Fruit fly (Drosophila melanogaster) whole organism, embryonic: ENCODE results near the gene CG11085.

Source experiments
- Antp ChIP-seq: fragments of 200-800 bp; sonication (Bioruptor generic); optimal IDR thresholded peaks from 3 replicates; lab custom pipeline; 2016; ENCODE audit warnings: missing biosample characterization, missing genetic modification characterization
- Asciz ChIP-seq: fragments of 200-800 bp; sonication (Bioruptor generic); optimal IDR thresholded peaks from 2 replicates; lab custom pipeline; 2017; ENCODE audit warnings: missing biosample characterization, mild to moderate bottlenecking, missing genetic modification characterization, missing genetic modification reagents
- B-H1 ChIP-seq: fragments of 200-800 bp; sonication (Bioruptor generic); IDR thresholded peaks from 3 replicates; pipeline ENCODE4 v1.3.6; 2022; ENCODE audit warnings: missing biosample characterization, missing genetic modification characterization
- BEAF-32 ChIP-seq: fragments of 200-800 bp; sonication (Bioruptor generic); optimal IDR thresholded peaks from 3 replicates; lab custom pipeline; 2017; ENCODE audit warnings: missing biosample characterization, missing genetic modification characterization, mild to moderate bottlenecking, moderate library complexity, missing genetic modification reagents
- Bgb ChIP-seq: fragments of 200-800 bp; sonication (Bioruptor generic); IDR thresholded peaks from 2 replicates; pipeline ENCODE4 v1.3.6; 2022; ENCODE audit warnings: missing biosample characterization, missing genetic modification characterization; ENCODE audit not compliant: partially characterized antibody
- CG11456 ChIP-seq: fragments of 200-800 bp; sonication (Bioruptor generic); IDR thresholded peaks from 3 replicates; pipeline ENCODE4 v1.3.6; 2022; ENCODE audit warnings: missing biosample characterization, missing genetic modification characterization
- CG12104 ChIP-seq: fragments of 200-800 bp; sonication (Bioruptor generic); optimal IDR thresholded peaks from 3 replicates; lab custom pipeline; 2016; ENCODE audit warnings: missing biosample characterization, missing genetic modification characterization
- CG14965 ChIP-seq: fragments of 200-800 bp; sonication (Bioruptor generic); optimal IDR thresholded peaks from 2 replicates; lab custom pipeline; 2016; ENCODE audit warnings: missing biosample characterization, missing genetic modification characterization, borderline replicate concordance
- CG15601 ChIP-seq: fragments of 200-800 bp; sonication (Bioruptor generic); optimal IDR thresholded peaks from 3 replicates; lab custom pipeline; 2019; ENCODE audit warnings: missing biosample characterization, mild to moderate bottlenecking, missing genetic modification characterization, moderate library complexity
- CG16813 ChIP-seq: fragments of 200-800 bp; sonication (Bioruptor generic); IDR thresholded peaks from 3 replicates; pipeline ENCODE4 v1.3.6; 2022; ENCODE audit warnings: missing biosample characterization, missing genetic modification characterization; ENCODE audit not compliant: partially characterized antibody
- CG17186 ChIP-seq: fragments of 200-800 bp; sonication (Bioruptor generic); optimal IDR thresholded peaks from 3 replicates; lab custom pipeline; 2017; ENCODE audit warnings: missing biosample characterization, missing genetic modification reagents, missing genetic modification characterization
- CG18011 ChIP-seq: fragments of 200-800 bp; sonication (Bioruptor generic); optimal IDR thresholded peaks from 2 replicates; lab custom pipeline; 2017; ENCODE audit warnings: missing biosample characterization, missing genetic modification characterization, mild to moderate bottlenecking, moderate library complexity, missing genotype
- CG3847 ChIP-seq: fragments of 200-800 bp; sonication (Bioruptor generic); IDR thresholded peaks from 2 replicates; pipeline ENCODE4 v1.3.6; 2022; ENCODE audit warnings: missing biosample characterization, missing genetic modification characterization
- CG4424 ChIP-seq: fragments of 200-800 bp; sonication (Bioruptor generic); optimal IDR thresholded peaks from 3 replicates; lab custom pipeline; 2016; ENCODE audit warnings: missing biosample characterization, missing genetic modification characterization
- CG8089 ChIP-seq: fragments of 200-800 bp; sonication (Bioruptor generic); optimal IDR thresholded peaks from 3 replicates; lab custom pipeline; 2016; ENCODE audit warnings: missing biosample characterization, missing genetic modification characterization
- CG8290 ChIP-seq, 3 experiments: fragments of 200-800 bp; sonication (Bioruptor generic); optimal IDR thresholded peaks; 2 replicates each; lab custom pipeline; 2016 to 2019; ENCODE audit warnings: missing biosample characterization in 3 of 3, missing genetic modification characterization in 3 of 3, mild to moderate bottlenecking in 2 of 3, moderate library complexity in 1 of 3
- CG8765 ChIP-seq: fragments of 200-800 bp; sonication (Bioruptor generic); IDR thresholded peaks from 2 replicates; pipeline ENCODE4 v1.3.6; 2022; ENCODE audit warnings: missing biosample characterization, missing genetic modification characterization
- CG9817 ChIP-seq: fragments of 200-800 bp; sonication (Bioruptor generic); optimal IDR thresholded peaks from 2 replicates; lab custom pipeline; 2018; ENCODE audit warnings: missing biosample characterization, mild to moderate bottlenecking, missing genetic modification characterization, moderate library complexity
- Dbx ChIP-seq: fragments of 200-800 bp; sonication (Bioruptor generic); IDR thresholded peaks from 3 replicates; pipeline ENCODE4 v1.3.6; 2022; ENCODE audit warnings: missing biosample characterization, missing genetic modification characterization
- Deaf1 ChIP-seq: fragments of 200-800 bp; optimal IDR thresholded peaks from 3 replicates; lab custom pipeline; 2019; ENCODE audit warnings: missing biosample characterization, mild to moderate bottlenecking, missing genetic modification characterization, moderate library complexity
- Dfd ChIP-seq, 2 experiments: fragments of >200 bp; optimal IDR thresholded peaks; 2 replicates each; lab custom pipeline; 2017; ENCODE audit warnings: missing biosample characterization in 2 of 2, missing genetic modification characterization in 2 of 2
- Dp ChIP-seq: fragments of 200-800 bp; sonication (Bioruptor generic); optimal IDR thresholded peaks from 2 replicates; lab custom pipeline; 2018; ENCODE audit warnings: missing biosample characterization, mild to moderate bottlenecking, missing genetic modification characterization, moderate library complexity
- E2f2 ChIP-seq: fragments of 200-800 bp; sonication (Bioruptor generic); IDR thresholded peaks from 2 replicates; pipeline ENCODE4 v1.3.6; 2022; ENCODE audit warnings: missing biosample characterization, missing genetic modification characterization
- Hand ChIP-seq: fragments of 200-800 bp; sonication (Bioruptor generic); optimal IDR thresholded peaks from 2 replicates; lab custom pipeline; 2017; ENCODE audit warnings: mild to moderate bottlenecking, missing biosample characterization, missing genetic modification reagents, missing genetic modification characterization
- Hmr ChIP-seq: fragments of 200-800 bp; sonication (Bioruptor generic); optimal IDR thresholded peaks from 3 replicates; lab custom pipeline; 2017; ENCODE audit warnings: mild to moderate bottlenecking, missing biosample characterization, missing genetic modification reagents, missing genetic modification characterization
- Med ChIP-seq: fragments of 200-800 bp; sonication (Bioruptor generic); peaks from one replicate; lab custom pipeline; 2016; ENCODE audit warnings: missing biosample characterization, missing genetic modification characterization, mild to moderate bottlenecking, inconsistent platforms, moderate library complexity
- Mes4 ChIP-seq: fragments of 200-800 bp; sonication (Bioruptor generic); optimal IDR thresholded peaks from 2 replicates; lab custom pipeline; 2016; ENCODE audit warnings: missing biosample characterization, missing genetic modification characterization
- Mrtf ChIP-seq: fragments of 200-800 bp; sonication (Bioruptor generic); IDR thresholded peaks from 3 replicates; pipeline ENCODE4 v1.3.6; 2022; ENCODE audit warnings: missing biosample characterization, missing genetic modification characterization
- PHDP ChIP-seq: fragments of 200-800 bp; sonication (Bioruptor generic); optimal IDR thresholded peaks from 3 replicates; lab custom pipeline; 2018; ENCODE audit warnings: missing biosample characterization, mild to moderate bottlenecking, missing genetic modification characterization, moderate library complexity
- Six4 ChIP-seq: fragments of 200-800 bp; sonication (Bioruptor generic); optimal IDR thresholded peaks from 2 replicates; lab custom pipeline; 2016; ENCODE audit warnings: missing biosample characterization, missing genetic modification characterization
- ase ChIP-seq: fragments of 200-800 bp; sonication (Bioruptor generic); IDR thresholded peaks from 3 replicates; pipeline ENCODE4 v1.3.6; 2022; ENCODE audit warnings: missing biosample characterization, missing genetic modification characterization
- cad ChIP-seq: fragments of >200 bp; optimal IDR thresholded peaks from 2 replicates; lab custom pipeline; 2017; ENCODE audit warnings: missing biosample characterization, missing genetic modification characterization
- cg ChIP-seq: fragments of 200-800 bp; sonication (Bioruptor generic); optimal IDR thresholded peaks from 3 replicates; lab custom pipeline; 2019; ENCODE audit warnings: missing biosample characterization, mild to moderate bottlenecking, missing genetic modification characterization, moderate library complexity
- crc ChIP-seq: fragments of 200-800 bp; sonication (Bioruptor generic); optimal IDR thresholded peaks from 2 replicates; lab custom pipeline; 2016; ENCODE audit warnings: missing biosample characterization, missing genetic modification characterization
- da ChIP-seq: fragments of 200-800 bp; sonication (Bioruptor generic); optimal IDR thresholded peaks from 2 replicates; lab custom pipeline; 2016; ENCODE audit warnings: missing biosample characterization, missing genetic modification characterization
- fd64A ChIP-seq: fragments of 200-800 bp; sonication (Bioruptor generic); optimal IDR thresholded peaks from 3 replicates; lab custom pipeline; 2018; ENCODE audit warnings: missing biosample characterization, mild to moderate bottlenecking, missing genetic modification characterization
- gcm ChIP-seq: fragments of 200-800 bp; sonication (Bioruptor generic); optimal IDR thresholded peaks from 2 replicates; lab custom pipeline; 2019; ENCODE audit warnings: missing biosample characterization, mild to moderate bottlenecking, missing genetic modification characterization, moderate library complexity
- gt ChIP-seq: fragments of 200-800 bp; sonication (Bioruptor generic); IDR thresholded peaks from 2 replicates; pipeline ENCODE4 v1.3.6; 2022; ENCODE audit warnings: missing biosample characterization, missing genetic modification characterization
- nom ChIP-seq: fragments of 200-800 bp; sonication (Bioruptor generic); optimal IDR thresholded peaks from 2 replicates; lab custom pipeline; 2017; ENCODE audit warnings: missing biosample characterization, missing genetic modification characterization, mild to moderate bottlenecking, moderate library complexity, missing genetic modification reagents
- pfk ChIP-seq: fragments of 200-800 bp; sonication (Bioruptor generic); optimal IDR thresholded peaks from 2 replicates; lab custom pipeline; 2018; ENCODE audit warnings: missing biosample characterization, mild to moderate bottlenecking, missing genetic modification characterization, moderate library complexity
- pita ChIP-seq: fragments of 200-800 bp; sonication (Bioruptor generic); optimal IDR thresholded peaks from 2 replicates; lab custom pipeline; 2017; ENCODE audit warnings: missing biosample characterization, mild to moderate bottlenecking, missing genetic modification characterization
- pnt ChIP-seq: fragments of 200-800 bp; sonication (Bioruptor generic); optimal IDR thresholded peaks from 3 replicates; lab custom pipeline; 2016; ENCODE audit warnings: missing biosample characterization, missing genetic modification characterization
- ranshi ChIP-seq: fragments of 200-800 bp; sonication (Bioruptor generic); IDR thresholded peaks from 2 replicates; pipeline ENCODE4 v1.3.6; 2022; ENCODE audit warnings: missing biosample characterization, missing genetic modification characterization
- sob ChIP-seq: fragments of 200-800 bp; sonication (Bioruptor generic); IDR thresholded peaks from 2 replicates; pipeline ENCODE4 v1.3.6; 2022; ENCODE audit warnings: missing biosample characterization, missing genetic modification characterization
- ssp ChIP-seq: fragments of 200-800 bp; sonication (Bioruptor generic); IDR thresholded peaks from 2 replicates; pipeline ENCODE4 v1.3.6; 2022; ENCODE audit warnings: missing biosample characterization, missing genetic modification characterization
- vnd ChIP-seq: fragments of 200-800 bp; sonication (Bioruptor generic); IDR thresholded peaks from 3 replicates; pipeline ENCODE4 v1.3.6; 2022; ENCODE audit warnings: missing biosample characterization, missing genetic modification characterization; ENCODE audit not compliant: partially characterized antibody
- wor ChIP-seq: fragments of 200-800 bp; sonication (Bioruptor generic); IDR thresholded peaks from 2 replicates; pipeline ENCODE4 v1.3.6; 2022; ENCODE audit warnings: missing biosample characterization, missing genetic modification characterization
- zen ChIP-seq: fragments of 200-800 bp; sonication (Bioruptor generic); optimal IDR thresholded peaks from 3 replicates; lab custom pipeline; 2018; ENCODE audit warnings: missing biosample characterization, mild to moderate bottlenecking, missing genetic modification characterization, moderate library complexity

CG11085 gene

DNA sequence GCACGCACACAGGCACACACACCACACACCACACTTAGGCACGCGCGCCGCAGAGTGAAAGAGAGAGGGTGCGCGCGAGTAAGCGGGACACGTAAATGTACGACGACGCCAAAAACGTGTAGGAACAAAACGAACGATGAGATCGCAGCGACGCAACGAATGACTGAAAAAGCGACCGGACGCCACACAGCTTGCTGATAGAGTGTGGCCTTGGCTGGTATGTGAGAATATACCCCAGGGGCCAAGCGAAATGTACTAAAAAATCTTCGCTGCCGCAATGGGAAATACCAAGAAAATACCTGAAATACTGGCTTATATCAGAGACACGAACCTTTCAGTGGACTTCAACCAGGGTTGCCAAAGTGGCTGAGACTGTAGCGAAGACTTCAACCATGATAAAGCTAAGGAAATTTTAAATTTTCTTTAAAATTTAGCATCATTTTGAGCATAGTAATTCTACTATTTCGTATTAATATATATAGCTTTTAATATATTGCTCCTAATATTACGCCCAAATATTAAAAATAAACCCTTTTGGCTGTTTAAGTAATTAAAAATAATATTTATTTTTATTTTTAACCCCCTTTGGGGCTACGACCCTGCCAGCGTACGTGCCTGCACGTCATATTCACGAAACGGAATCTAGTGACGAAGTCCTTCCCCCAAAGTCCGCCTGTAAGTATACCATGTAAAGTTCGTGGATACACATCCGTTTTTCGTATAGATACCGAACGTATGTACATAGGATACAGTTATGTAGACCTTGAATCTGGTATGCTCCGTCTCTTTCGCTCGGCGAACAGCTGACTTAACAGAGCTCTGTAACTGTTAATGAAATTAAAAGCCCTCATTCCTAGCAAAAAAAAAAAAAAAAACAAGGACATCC, 32.9 kb upstream of the CG11085 start, which contains the start of gene Pits (continued):
- TF ChIP-seq ssp (GFP tag; lab: Robert Waterston, UW) (no peak), Dbx (peak; percentile 38), Mes4 (GFP tag; lab: Kevin White, UChicago) (peak; percentile 40), cad (GFP tag; lab: Kevin White, UChicago) (no peak), CG8089 (GFP tag; lab: Kevin White, UChicago) (no peak), CG9817 (tag; lab: Kevin White, UChicago) (peak; percentile 62), PHDP (tag; lab: Kevin White, UChicago) (peak; percentile 10), vnd (GFP tag; lab: Robert Waterston, UW) (no peak), ranshi (peak; percentile 62), CG11456 (GFP tag; lab: Robert Waterston, UW) (peak; percentile 67; the same call in 2 of the 3 replicates), nom (GFP tag; lab: Kevin White, UChicago) (peak; percentile 81), fd64A (GFP tag; lab: Kevin White, UChicago) (peak; percentile 48), CG14965 (no peak), cg (peak; percentile 97), Dp (GFP tag; lab: Kevin White, UChicago) (peak; percentile 58), Deaf1 (peak; percentile 84), CG4424 (GFP tag; lab: Kevin White, UChicago) (peak; percentile 24), Hmr (GFP tag; lab: Kevin White, UChicago) (peak; percentile 79), BEAF-32 (peak; percentile 57), E2f2 (GFP tag; lab: Robert Waterston, UW) (peak; percentile 67), gcm (GFP tag; lab: Kevin White, UChicago) (peak; percentile 53), gt (GFP tag; lab: Robert Waterston, UW) (no peak), pita (peak; percentile 92), CG3847 (GFP tag; lab: Robert Waterston, UW) (peak; percentile 56), da (no peak), ase (no peak), CG15601 (tag; lab: Kevin White, UChicago) (peak; percentile 65), Antp (GFP tag; lab: Kevin White, UChicago) (peak; percentile 52), Dfd (GFP tag; optimal IDR thresholded peaks at IDR 0.05; lab: Kevin White, UChicago) (no peak), sob (peak; percentile 22), crc (GFP tag; lab: Kevin White, UChicago) (no peak), B-H1 (GFP tag; lab: Robert Waterston, UW) (no peak), CG8765 (no peak), CG8290 (GFP tag; optimal IDR thresholded peaks at IDR 0.05; lab: Kevin White, UChicago) (peak; percentile 55), CG8290 (tag; optimal IDR thresholded peaks at IDR 0.05; lab: Kevin White, UChicago) (peak in 1 of 2 experiments; percentile 84), pnt (no peak), Med (GFP tag; lab: Kevin White, UChicago) (peak; percentile 94), Hand (GFP tag; lab: Kevin White, UChicago) (peak; percentile 58), zen (peak; percentile 3), pfk (GFP tag; lab: Kevin White, UChicago) (peak; percentile 82), CG16813 (GFP tag; lab: Robert Waterston, UW) (peak; percentile 34; the same call in 1 of the 3 replicates), Asciz (GFP tag; lab: Kevin White, UChicago) (no peak), Six4 (GFP tag; lab: Kevin White, UChicago) (no peak), CG17186 (GFP tag; lab: Kevin White, UChicago) (peak; percentile 34), CG18011 (no peak), Bgb (GFP tag; lab: Robert Waterston, UW) (peak; percentile 76; the same call in 1 of the 2 replicates), wor (GFP tag; lab: Robert Waterston, UW) (no peak), CG12104 (GFP tag; lab: Kevin White, UChicago) (peak; percentile 16), Mrtf (GFP tag; lab: Robert Waterston, UW) (no peak)
